Worm (Caenorhabditis elegans): ENCODE data around the gene F07C3.3.

F07C3.3 gene

DNA sequence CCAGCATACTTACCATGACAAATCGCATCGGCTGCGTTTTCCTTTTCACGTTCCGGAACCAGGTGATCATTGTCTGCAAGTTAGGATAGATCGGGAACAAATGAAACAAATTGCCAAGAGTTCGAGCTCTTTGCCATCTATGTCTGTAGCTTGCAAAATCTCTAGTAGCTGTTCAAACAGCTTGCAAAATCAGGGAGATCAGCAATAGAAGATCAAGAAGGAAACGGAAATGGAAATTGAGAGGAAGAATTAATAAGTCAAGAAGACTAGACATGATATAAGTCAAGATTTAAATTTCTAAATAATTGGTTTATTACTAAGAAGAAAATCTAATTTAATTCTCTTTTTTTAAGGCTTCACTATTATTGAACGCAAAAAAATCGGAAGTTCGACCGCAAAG is at the start of gene F07C3.3:
TSS of gene F07C3.3 (minus strand) at position 101 of the 400 bp plus-strand sequence.
- no peak for TF ChIP-seq tbx-8 (GFP tag; optimal IDR thresholded peaks at IDR 0.05)
- no peak for TF ChIP-seq ceh-43 (GFP tag; optimal IDR thresholded peaks at IDR 0.05)
- no peak for TF ChIP-seq M03D4.4 (tag; optimal IDR thresholded peaks at IDR 0.05)
- no peak for TF ChIP-seq elt-1 (tag; optimal IDR thresholded peaks at IDR 0.05; ENCODE audit: borderline replicate concordance, insufficient read depth)

- no peak for TF ChIP-seq unc-39 (tag; optimal IDR thresholded peaks at IDR 0.05)
- TF ChIP-seq tbx-8 (GFP tag; optimal IDR thresholded peaks at IDR 0.05) = no peak
- no peak for TF ChIP-seq lin-13 (tag; optimal IDR thresholded peaks at IDR 0.05)
- TF ChIP-seq sptf-1 (tag; optimal IDR thresholded peaks at IDR 0.05) = no peak
- no peak for TF ChIP-seq ceh-83 (GFP tag; optimal IDR thresholded peaks at IDR 0.05)
- TF ChIP-seq mls-2 (tag; optimal IDR thresholded peaks at IDR 0.05) = no peak
- peak; percentile 14 for TF ChIP-seq mab-5 (tag; optimal IDR thresholded peaks at IDR 0.05)
- TF ChIP-seq nhr-12 (tag; optimal IDR thresholded peaks at IDR 0.05) = no peak
- peak; percentile 5 for TF ChIP-seq unc-120 (tag; optimal IDR thresholded peaks at IDR 0.05; ENCODE audit: poor library complexity, severe bottlenecking)
- peak; percentile 63 for TF ChIP-seq unc-62 (GFP tag; optimal IDR thresholded peaks at IDR 0.05)
- TF ChIP-seq lsy-2 (tag; optimal IDR thresholded peaks at IDR 0.05) = no peak
- TF ChIP-seq blmp-1 (tag; optimal IDR thresholded peaks at IDR 0.05) = no peak
- TF ChIP-seq nhr-237 (tag; optimal IDR thresholded peaks at IDR 0.05) = no peak
- no peak for TF ChIP-seq ces-1 (GFP tag; optimal IDR thresholded peaks at IDR 0.05)
- TF ChIP-seq M03D4.4 (tag; optimal IDR thresholded peaks at IDR 0.05) = no peak
- no peak for TF ChIP-seq mep-1 (tag; optimal IDR thresholded peaks at IDR 0.05)
- TF ChIP-seq pha-4 (tag; optimal IDR thresholded peaks at IDR 0.05) = no peak
- TF ChIP-seq hlh-1 (tag; optimal IDR thresholded peaks at IDR 0.05) = no peak
Measured at ce11 chrV:9274127-9275042, 42.2 kb upstream of the F07C3.3 start.

DNA sequence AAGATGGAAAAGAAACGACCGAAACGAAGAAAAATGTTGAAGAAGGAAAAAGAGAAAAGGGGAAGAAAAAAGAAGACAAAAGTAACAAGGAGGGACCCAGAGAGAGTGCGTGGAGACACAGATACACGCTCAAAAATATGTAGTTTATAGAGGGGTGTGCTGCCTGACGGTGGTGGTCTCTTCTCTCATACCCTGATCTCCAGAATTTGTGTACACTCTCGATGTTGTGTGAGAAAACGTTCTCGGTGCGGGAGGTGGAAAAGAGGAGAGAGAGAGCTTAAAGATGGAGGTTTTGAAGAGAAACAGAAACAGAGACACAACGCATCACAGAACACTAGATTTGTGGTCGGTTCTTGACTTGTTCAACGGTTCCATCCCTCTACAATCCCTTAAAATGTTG is 41.4 kb upstream of the F07C3.3 start:
- TF ChIP-seq blmp-1 (tag; optimal IDR thresholded peaks at IDR 0.05) = no peak
- TF ChIP-seq ceh-43 (GFP tag; optimal IDR thresholded peaks at IDR 0.05) = no peak
- no peak for TF ChIP-seq unc-39 (tag; optimal IDR thresholded peaks at IDR 0.05)
- TF ChIP-seq nhr-2 (tag; optimal IDR thresholded peaks at IDR 0.05) = no peak
- TF ChIP-seq ces-1 (GFP tag; optimal IDR thresholded peaks at IDR 0.05) = peak; percentile 47
- no peak for TF ChIP-seq ztf-11 (tag; optimal IDR thresholded peaks at IDR 0.05)
- no peak for TF ChIP-seq snpc-4 (tag; optimal IDR thresholded peaks at IDR 0.05)
- TF ChIP-seq mls-2 (tag; optimal IDR thresholded peaks at IDR 0.05) = peak; percentile 72
- peak; percentile 67 for TF ChIP-seq hlh-1 (tag; optimal IDR thresholded peaks at IDR 0.05)
- TF ChIP-seq lin-32 (GFP tag; optimal IDR thresholded peaks at IDR 0.05) = no peak
- TF ChIP-seq M03D4.4 (tag; optimal IDR thresholded peaks at IDR 0.05) = peak; percentile 40
- TF ChIP-seq nhr-76 (tag; optimal IDR thresholded peaks at IDR 0.05) = no peak
- TF ChIP-seq bed-3 (GFP tag; optimal IDR thresholded peaks at IDR 0.05) = no peak
- no peak for TF ChIP-seq lin-13 (tag; optimal IDR thresholded peaks at IDR 0.05)
- TF ChIP-seq unc-120 (tag; optimal IDR thresholded peaks at IDR 0.05; ENCODE audit: poor library complexity, severe bottlenecking) = peak; percentile 49
- TF ChIP-seq elt-3 (tag; optimal IDR thresholded peaks at IDR 0.05) = no peak
- peak; percentile 44 for TF ChIP-seq nhr-237 (tag; optimal IDR thresholded peaks at IDR 0.05)
- no peak for TF ChIP-seq elt-1 (tag; optimal IDR thresholded peaks at IDR 0.05; ENCODE audit: borderline replicate concordance, insufficient read depth)
- no peak for TF ChIP-seq ceh-39 (tag; optimal IDR thresholded peaks at IDR 0.05)
- TF ChIP-seq cnd-1 (tag; optimal IDR thresholded peaks at IDR 0.05) = no peak
- TF ChIP-seq mab-5 (tag; optimal IDR thresholded peaks at IDR 0.05) = no peak
- no peak for TF ChIP-seq nhr-12 (tag; optimal IDR thresholded peaks at IDR 0.05)
- TF ChIP-seq ceh-83 (GFP tag; optimal IDR thresholded peaks at IDR 0.05) = peak; percentile 17
- peak; percentile 10 for TF ChIP-seq pha-4 (tag; optimal IDR thresholded peaks at IDR 0.05)
- peak; percentile 42 for TF ChIP-seq unc-62 (GFP tag; optimal IDR thresholded peaks at IDR 0.05)
- no peak for TF ChIP-seq flh-1 (GFP tag; optimal IDR thresholded peaks at IDR 0.05)
- peak; percentile 52 for TF ChIP-seq mep-1 (tag; optimal IDR thresholded peaks at IDR 0.05)
- no peak for TF ChIP-seq sem-2 (GFP tag; optimal IDR thresholded peaks at IDR 0.05)
- TF ChIP-seq ham-2 (GFP tag; optimal IDR thresholded peaks at IDR 0.05) = no peak
- TF ChIP-seq nhr-28 (tag; optimal IDR thresholded peaks at IDR 0.05) = no peak
- peak; percentile 65 for TF ChIP-seq sptf-1 (tag; optimal IDR thresholded peaks at IDR 0.05)
- no peak for TF ChIP-seq zip-8 (tag; optimal IDR thresholded peaks at IDR 0.05)
- no peak for TF ChIP-seq drap-1 (GFP tag; optimal IDR thresholded peaks at IDR 0.05)
- TF ChIP-seq tbx-8 (GFP tag; optimal IDR thresholded peaks at IDR 0.05) = no peak
- TF ChIP-seq lsy-2 (tag; optimal IDR thresholded peaks at IDR 0.05) = peak; percentile 7
